Worm (Caenorhabditis elegans) whole organism, late embryonic: ENCODE results near the gene C13A10.2.

Source experiments
- C08G9.2 ChIP-seq: sonication (generic microtip); optimal IDR thresholded peaks from 2 replicates; lab custom pipeline; 2016; ENCODE audit warnings: mild to moderate bottlenecking, missing genetic modification characterization, moderate library complexity, missing compliant biosample characterization
- F13H6.1 ChIP-seq: sonication (generic microtip); optimal IDR thresholded peaks from 2 replicates; lab custom pipeline; 2016; ENCODE audit warnings: missing genetic modification characterization, missing compliant biosample characterization
- K02D7.2 ChIP-seq: sonication (generic microtip); optimal IDR thresholded peaks from 2 replicates; lab custom pipeline; 2017; ENCODE audit warnings: mild to moderate bottlenecking, missing genetic modification characterization, missing compliant biosample characterization
- T23F11.4 ChIP-seq: fragments of 200-800 bp; sonication (Bioruptor generic); optimal IDR thresholded peaks from 2 replicates; lab custom pipeline; 2018; ENCODE audit warnings: mild to moderate bottlenecking, missing genetic modification characterization, missing compliant biosample characterization
- ahr-1 ChIP-seq: sonication (generic microtip); optimal IDR thresholded peaks from 2 replicates; lab custom pipeline; 2016; ENCODE audit warnings: missing genetic modification characterization, missing compliant biosample characterization
- ceh-18 ChIP-seq: sonication (generic microtip); optimal IDR thresholded peaks from 2 replicates; lab custom pipeline; 2016; ENCODE audit warnings: missing genetic modification characterization, missing compliant biosample characterization
- ceh-2 ChIP-seq: sonication (generic microtip); optimal IDR thresholded peaks from 2 replicates; lab custom pipeline; 2016; ENCODE audit warnings: missing genotype, missing genetic modification characterization, missing compliant biosample characterization
- ceh-24 ChIP-seq: sonication (generic microtip); optimal IDR thresholded peaks from 2 replicates; lab custom pipeline; 2016; ENCODE audit warnings: mild to moderate bottlenecking, missing genetic modification characterization, missing compliant biosample characterization
- ceh-31 ChIP-seq: sonication (generic microtip); optimal IDR thresholded peaks from 2 replicates; lab custom pipeline; 2016; ENCODE audit warnings: missing genetic modification characterization, missing compliant biosample characterization
- ceh-9 ChIP-seq: sonication (generic microtip); optimal IDR thresholded peaks from 2 replicates; lab custom pipeline; 2016; ENCODE audit warnings: mild to moderate bottlenecking, missing genetic modification characterization, inconsistent platforms, missing compliant biosample characterization
- che-1 ChIP-seq: sonication (generic microtip); optimal IDR thresholded peaks from 2 replicates; lab custom pipeline; 2016; ENCODE audit warnings: mild to moderate bottlenecking, missing genetic modification characterization, missing compliant biosample characterization
- dmd-4 ChIP-seq: sonication (generic microtip); optimal IDR thresholded peaks from 2 replicates; lab custom pipeline; 2016; ENCODE audit warnings: borderline replicate concordance, missing genetic modification characterization, missing compliant biosample characterization
- dve-1 ChIP-seq: sonication (generic microtip); optimal IDR thresholded peaks from 2 replicates; lab custom pipeline; 2017; ENCODE audit warnings: antibody characterized with exemption, mild to moderate bottlenecking, missing genetic modification characterization, missing compliant biosample characterization
- elt-2 ChIP-seq: sonication (generic microtip); optimal IDR thresholded peaks from 2 replicates; lab custom pipeline; 2016; ENCODE audit warnings: missing genetic modification reagents, missing genetic modification characterization, missing compliant biosample characterization
- elt-4 ChIP-seq: sonication (generic microtip); optimal IDR thresholded peaks from 2 replicates; lab custom pipeline; 2016; ENCODE audit warnings: missing genetic modification characterization, missing compliant biosample characterization
- eyg-1 ChIP-seq: sonication (generic microtip); optimal IDR thresholded peaks from 2 replicates; lab custom pipeline; 2016; ENCODE audit warnings: missing genotype, missing genetic modification characterization, missing compliant biosample characterization
- fax-1 ChIP-seq: sonication (generic microtip); optimal IDR thresholded peaks from 2 replicates; lab custom pipeline; 2016; ENCODE audit warnings: missing genotype, missing genetic modification characterization, missing compliant biosample characterization
- fkh-6 ChIP-seq: sonication (generic microtip); optimal IDR thresholded peaks from 2 replicates; lab custom pipeline; 2016; ENCODE audit warnings: missing genetic modification characterization, missing compliant biosample characterization
- hlh-15 ChIP-seq: sonication (generic microtip); optimal IDR thresholded peaks from 2 replicates; lab custom pipeline; 2016; ENCODE audit warnings: missing genetic modification characterization, missing compliant biosample characterization
- hlh-8 ChIP-seq: sonication (generic microtip); optimal IDR thresholded peaks from 2 replicates; lab custom pipeline; 2016; ENCODE audit warnings: missing genotype, missing genetic modification characterization, missing compliant biosample characterization
- lim-6 ChIP-seq: sonication (generic microtip); optimal IDR thresholded peaks from 2 replicates; lab custom pipeline; 2016; ENCODE audit warnings: missing genetic modification characterization, missing compliant biosample characterization
- lin-11 ChIP-seq: fragments of 200-800 bp; sonication (Bioruptor generic); optimal IDR thresholded peaks from 2 replicates; lab custom pipeline; 2018; ENCODE audit warnings: mild to moderate bottlenecking, missing genetic modification characterization, missing compliant biosample characterization
- mec-3 ChIP-seq: sonication (generic microtip); optimal IDR thresholded peaks from 2 replicates; lab custom pipeline; 2016; ENCODE audit warnings: borderline replicate concordance, missing genetic modification characterization, missing compliant biosample characterization
- nfya-1 ChIP-seq: sonication (generic microtip); optimal IDR thresholded peaks from 2 replicates; lab custom pipeline; 2017; ENCODE audit warnings: missing genetic modification characterization, mild to moderate bottlenecking, missing compliant biosample characterization, antibody characterized with exemption, moderate library complexity
- npax-4 ChIP-seq: sonication (generic microtip); optimal IDR thresholded peaks from 2 replicates; lab custom pipeline; 2016; ENCODE audit warnings: missing genetic modification characterization, missing compliant biosample characterization
- pha-4 ChIP-seq: fragments of 150-350 bp; optimal IDR thresholded peaks from 2 replicates; lab custom pipeline; 2018; ENCODE audit warnings: missing biosample characterization, missing genetic modification reagents, missing genetic modification characterization
- pqm-1 ChIP-seq: sonication (generic microtip); optimal IDR thresholded peaks from 2 replicates; lab custom pipeline; 2016; ENCODE audit warnings: missing genetic modification characterization, missing compliant biosample characterization
- pros-1 ChIP-seq: fragments of 150-350 bp; optimal IDR thresholded peaks from 2 replicates; lab custom pipeline; 2014; ENCODE audit warnings: missing biosample characterization, missing genetic modification reagents, missing genetic modification characterization
- sdc-2 ChIP-seq: sonication (generic microtip); optimal IDR thresholded peaks from 2 replicates; lab custom pipeline; 2016; ENCODE audit warnings: missing genotype, missing genetic modification characterization, missing compliant biosample characterization
- unc-42 ChIP-seq: sonication (generic microtip); optimal IDR thresholded peaks from 2 replicates; lab custom pipeline; 2016; ENCODE audit warnings: missing genotype, missing genetic modification characterization, missing compliant biosample characterization
- unc-55 ChIP-seq: sonication (generic microtip); optimal IDR thresholded peaks from 2 replicates; lab custom pipeline; 2017; ENCODE audit warnings: missing biosample characterization, missing genetic modification reagents, missing genetic modification characterization
- unc-86 ChIP-seq: sonication (generic microtip); optimal IDR thresholded peaks from 2 replicates; lab custom pipeline; 2016; ENCODE audit warnings: missing genetic modification characterization, missing compliant biosample characterization
- ztf-16 ChIP-seq: sonication (generic microtip); optimal IDR thresholded peaks from 2 replicates; lab custom pipeline; 2017; ENCODE audit warnings: missing genetic modification characterization, missing compliant biosample characterization

The C13A10.2 gene

ce11 chrII:1378259-1378658, 20.5 kb upstream of the C13A10.2 start, which contains the start of gene F54D12.10:
Gene F54D12.10 (minus strand): TSS chrII:1378359.
- TF ChIP-seq unc-42 (no peak), lin-11 (no peak), mec-3 (tag; lab: Kevin White, UChicago) (no peak), che-1 (no peak), fax-1 (tag; lab: Kevin White, UChicago) (no peak), hlh-8 (tag; lab: Kevin White, UChicago) (no peak), nfya-1 (tag; lab: Kevin White, UChicago) (no peak), eyg-1 (no peak), unc-55 (no peak), sdc-2 (tag; lab: Kevin White, UChicago) (no peak)

ce11 chrII:1376795-1377194, 19.0 kb upstream of the C13A10.2 start:
- no peak for TF ChIP-seq unc-86 (tag; lab: Kevin White, UChicago)
- TF ChIP-seq, all 69 proteins: peak for 0

ce11 chrII:1375627-1376026, 17.8 kb upstream of the C13A10.2 start:
- TF ChIP-seq fkh-6 (tag; lab: Kevin White, UChicago) (no peak), ceh-18 (peak; percentile 42)
- TF ChIP-seq, all 69 proteins: peak for 1

ce11 chrII:1374889-1375288, 17.1 kb upstream of the C13A10.2 start, which contains the start of gene rog-1:
Gene rog-1 (minus strand): TSS chrII:1374989.
- no peak for TF ChIP-seq elt-4
- TF ChIP-seq F13H6.1, result no peak
- no peak for TF ChIP-seq ceh-24
- no peak for TF ChIP-seq ahr-1 (tag; lab: Kevin White, UChicago)
- no peak for TF ChIP-seq pqm-1 (tag; lab: Kevin White, UChicago)
- TF ChIP-seq ztf-16 (tag; lab: Kevin White, UChicago), result no peak
- no peak for TF ChIP-seq dve-1 (tag; lab: Kevin White, UChicago)
- no peak for TF ChIP-seq unc-86 (tag; lab: Kevin White, UChicago)
- TF ChIP-seq dmd-4 (tag; lab: Kevin White, UChicago), result no peak
- TF ChIP-seq ceh-9 (tag; lab: Kevin White, UChicago), result no peak
- TF ChIP-seq ceh-31 (tag; lab: Kevin White, UChicago), result no peak
- no peak for TF ChIP-seq sdc-2 (tag; lab: Kevin White, UChicago)
- TF ChIP-seq hlh-15, result no peak
- no peak for TF ChIP-seq lim-6 (tag; lab: Kevin White, UChicago)
- TF ChIP-seq npax-4, result no peak
- no peak for TF ChIP-seq T23F11.4 (GFP tag; lab: Kevin White, UChicago)
- no peak for TF ChIP-seq C08G9.2 (tag; lab: Kevin White, UChicago)
- no peak for TF ChIP-seq pha-4 (tag; lab: Kevin White, UChicago)
- no peak for TF ChIP-seq pros-1 (tag; lab: Kevin White, UChicago)
- TF ChIP-seq ceh-2 (tag; lab: Kevin White, UChicago), result no peak

- no peak for TF ChIP-seq mec-3 (tag; lab: Kevin White, UChicago)
- peak; percentile 76 for TF ChIP-seq nfya-1 (tag; lab: Kevin White, UChicago)
Observed at ce11 chrII:1374486-1374885, 16.7 kb upstream of the C13A10.2 start.

- TF ChIP-seq nfya-1 (tag; lab: Kevin White, UChicago) (peak; percentile 80), K02D7.2 (no peak)
Observed at ce11 chrII:1372966-1373365, 15.2 kb upstream of the C13A10.2 start.

- no peak for TF ChIP-seq elt-2 (tag; lab: Kevin White, UChicago)
- peak; percentile 52 for TF ChIP-seq nfya-1 (tag; lab: Kevin White, UChicago)
Observed at ce11 chrII:1372138-1372537, 14.3 kb upstream of the C13A10.2 start.
